Worm (Caenorhabditis elegans): Measurements from ENCODE around the gene F48G7.10.

ce11 chrV:587818-588217 lies 46.9 kb downstream of the F48G7.10 start, which contains the start of gene K06H6.1:
- TF ChIP-seq skn-1 (tag; optimal IDR thresholded peaks at IDR 0.05) (no peak), lin-39 (tag; optimal IDR thresholded peaks at IDR 0.05) (no peak), ZK546.5 (tag; optimal IDR thresholded peaks at IDR 0.05) (no peak), unc-62 (GFP tag; optimal IDR thresholded peaks at IDR 0.05) (no peak), nhr-25 (tag; optimal IDR thresholded peaks at IDR 0.05) (no peak), elt-3 (tag; optimal IDR thresholded peaks at IDR 0.05) (no peak), snpc-4 (tag; optimal IDR thresholded peaks at IDR 0.05) (no peak), daf-12 (tag; optimal IDR thresholded peaks at IDR 0.05) (no peak)
